Fruit fly (Drosophila melanogaster) whole organism, prepupa: Measurements from ENCODE around the gene pod1.

ENCODE experiments used
- CG11294 ChIP-seq: fragments of 200-800 bp; sonication (Bioruptor generic); IDR thresholded peaks from 2 replicates; pipeline ENCODE4 v1.3.6; 2022; ENCODE audit warnings: missing biosample characterization, missing genetic modification characterization
- CG11762 ChIP-seq: fragments of 200-800 bp; sonication (Bioruptor generic); optimal IDR thresholded peaks from 3 replicates; lab custom pipeline; 2016; ENCODE audit warnings: missing biosample characterization, missing genetic modification characterization; ENCODE audit not compliant: insufficient read depth
- CG11902 ChIP-seq: fragments of 200-800 bp; sonication (Bioruptor generic); optimal IDR thresholded peaks from 3 replicates; lab custom pipeline; 2016; ENCODE audit warnings: missing biosample characterization, missing genetic modification characterization
- CG15336 ChIP-seq: fragments of 200-800 bp; sonication (Bioruptor generic); IDR thresholded peaks from 2 replicates; pipeline ENCODE4 v1.3.6; 2022; ENCODE audit warnings: missing biosample characterization, missing genetic modification characterization
- CG1621 ChIP-seq: fragments of 200-800 bp; sonication (Bioruptor generic); optimal IDR thresholded peaks from 3 replicates; lab custom pipeline; 2018; ENCODE audit warnings: missing biosample characterization, mild to moderate bottlenecking, missing genetic modification characterization
- CG16779 ChIP-seq: fragments of 200-800 bp; sonication (Bioruptor generic); optimal IDR thresholded peaks from 3 replicates; lab custom pipeline; 2017; ENCODE audit warnings: missing biosample characterization, mild to moderate bottlenecking, missing genetic modification characterization
- CG3032 ChIP-seq: fragments of 200-800 bp; optimal IDR thresholded peaks from 2 replicates; lab custom pipeline; 2019; ENCODE audit warnings: missing biosample characterization, mild to moderate bottlenecking, missing genetic modification characterization, moderate library complexity
- CG31627 ChIP-seq: fragments of 200-800 bp; sonication (Bioruptor generic); optimal IDR thresholded peaks from 3 replicates; lab custom pipeline; 2016; ENCODE audit warnings: missing biosample characterization, missing genetic modification characterization
- CG32006 ChIP-seq: fragments of 200-800 bp; sonication (Bioruptor generic); optimal IDR thresholded peaks from 3 replicates; lab custom pipeline; 2017; ENCODE audit warnings: missing biosample characterization, mild to moderate bottlenecking, missing genetic modification characterization
- CG34406 ChIP-seq: fragments of 200-800 bp; sonication (Bioruptor generic); optimal IDR thresholded peaks from 3 replicates; lab custom pipeline; 2016; ENCODE audit warnings: missing biosample characterization, missing genetic modification characterization
- CG3919 ChIP-seq: fragments of 200-800 bp; sonication (Bioruptor generic); optimal IDR thresholded peaks from 3 replicates; lab custom pipeline; 2016; ENCODE audit warnings: missing biosample characterization, missing genetic modification characterization
- CG6163 ChIP-seq: fragments of 200-800 bp; sonication (Bioruptor generic); IDR thresholded peaks from 3 replicates; pipeline ENCODE4 v1.3.6; 2022; ENCODE audit warnings: missing biosample characterization, missing genetic modification characterization
- CG6276 ChIP-seq: fragments of 200-800 bp; sonication (Bioruptor generic); optimal IDR thresholded peaks from 2 replicates; lab custom pipeline; 2017; ENCODE audit warnings: missing biosample characterization, mild to moderate bottlenecking, missing genetic modification characterization
- CG6792 ChIP-seq: fragments of 200-800 bp; sonication (Bioruptor generic); optimal IDR thresholded peaks from 3 replicates; lab custom pipeline; 2016; ENCODE audit warnings: missing biosample characterization, missing genetic modification characterization
- CG6808 ChIP-seq: fragments of 200-800 bp; sonication (Bioruptor generic); optimal IDR thresholded peaks from 3 replicates; lab custom pipeline; 2017; ENCODE audit warnings: missing biosample characterization, missing genetic modification characterization, mild to moderate bottlenecking, moderate library complexity, missing genetic modification reagents
- CG8119 ChIP-seq: fragments of 200-800 bp; sonication (Bioruptor generic); IDR thresholded peaks from 3 replicates; pipeline ENCODE4 v1.3.6; 2022; ENCODE audit warnings: missing biosample characterization, missing genetic modification characterization
- CG8319 ChIP-seq: fragments of 200-800 bp; sonication (Bioruptor generic); optimal IDR thresholded peaks from 3 replicates; lab custom pipeline; 2016; ENCODE audit warnings: missing biosample characterization, missing genetic modification characterization
- CG8632 ChIP-seq: fragments of 200-800 bp; sonication (Bioruptor generic); optimal IDR thresholded peaks from 3 replicates; lab custom pipeline; 2016; ENCODE audit warnings: missing biosample characterization, missing genetic modification characterization
- CG9139 ChIP-seq: fragments of 200-800 bp; sonication (Bioruptor generic); optimal IDR thresholded peaks from 3 replicates; lab custom pipeline; 2017; ENCODE audit warnings: missing biosample characterization, mild to moderate bottlenecking, missing genetic modification characterization
- Eip75B ChIP-seq: fragments of 200-800 bp; sonication (Bioruptor generic); optimal IDR thresholded peaks from 3 replicates; lab custom pipeline; 2016; ENCODE audit warnings: missing biosample characterization, missing genetic modification characterization
- Eip78C ChIP-seq: fragments of 200-800 bp; sonication (Bioruptor generic); peaks from one replicate; lab custom pipeline; 2016; ENCODE audit warnings: missing biosample characterization, missing genetic modification characterization
- Eip93F ChIP-seq: fragments of 200-800 bp; sonication (Bioruptor generic); optimal IDR thresholded peaks from 2 replicates; lab custom pipeline; 2016; ENCODE audit warnings: missing biosample characterization, mild to moderate bottlenecking, missing genetic modification characterization
- Ets21C ChIP-seq: fragments of 200-800 bp; sonication (Bioruptor generic); optimal IDR thresholded peaks from 3 replicates; lab custom pipeline; 2016; ENCODE audit warnings: missing biosample characterization, missing genetic modification characterization
- Ets96B ChIP-seq: fragments of 200-800 bp; optimal IDR thresholded peaks from 2 replicates; lab custom pipeline; 2019; ENCODE audit warnings: missing biosample characterization, mild to moderate bottlenecking, missing genetic modification characterization, moderate library complexity
- Gug ChIP-seq: fragments of 200-800 bp; sonication (Bioruptor generic); IDR thresholded peaks from 2 replicates; pipeline ENCODE4 v1.3.6; 2022; ENCODE audit warnings: missing biosample characterization, missing genetic modification characterization
- Hr38 ChIP-seq: sonication (Bioruptor generic); optimal IDR thresholded peaks from 2 replicates; lab custom pipeline; 2016; ENCODE audit warnings: missing biosample characterization, missing genetic modification characterization
- Hr39 ChIP-seq: fragments of 200-800 bp; sonication (Bioruptor generic); optimal IDR thresholded peaks from 2 replicates; lab custom pipeline; 2016; ENCODE audit warnings: missing biosample characterization, missing genetic modification characterization
- Hr4 ChIP-seq: fragments of 200-800 bp; sonication (Bioruptor generic); optimal IDR thresholded peaks from 3 replicates; lab custom pipeline; 2016; ENCODE audit warnings: missing biosample characterization, missing genetic modification characterization
- Met ChIP-seq: fragments of 200-800 bp; sonication (Bioruptor generic); optimal IDR thresholded peaks from 3 replicates; lab custom pipeline; 2016; ENCODE audit warnings: missing biosample characterization, missing genetic modification characterization
- OdsH ChIP-seq: fragments of 200-800 bp; sonication (Bioruptor generic); optimal IDR thresholded peaks from 3 replicates; lab custom pipeline; 2016; ENCODE audit warnings: missing biosample characterization, missing genetic modification characterization
- Smox ChIP-seq: fragments of 200-800 bp; sonication (Bioruptor generic); optimal IDR thresholded peaks from 3 replicates; lab custom pipeline; 2016; ENCODE audit warnings: missing biosample characterization, missing genetic modification characterization
- Sox102F ChIP-seq: fragments of 200-800 bp; sonication (Bioruptor generic); optimal IDR thresholded peaks from 2 replicates; lab custom pipeline; 2016; ENCODE audit warnings: missing biosample characterization, mild to moderate bottlenecking, missing genetic modification characterization
- Sox14 ChIP-seq: fragments of 200-800 bp; sonication (Bioruptor generic); optimal IDR thresholded peaks from 3 replicates; lab custom pipeline; 2016; ENCODE audit warnings: missing biosample characterization, missing genetic modification characterization
- Sox15 ChIP-seq: fragments of 200-800 bp; sonication (Bioruptor generic); optimal IDR thresholded peaks from 3 replicates; lab custom pipeline; 2016; ENCODE audit warnings: missing biosample characterization, missing genetic modification characterization
- achi ChIP-seq: fragments of 200-800 bp; sonication (Bioruptor generic); optimal IDR thresholded peaks from 3 replicates; lab custom pipeline; 2016; ENCODE audit warnings: missing biosample characterization, missing genetic modification characterization
- cyc ChIP-seq: fragments of 200-800 bp; sonication (Bioruptor generic); optimal IDR thresholded peaks from 3 replicates; lab custom pipeline; 2016; ENCODE audit warnings: missing biosample characterization, missing genetic modification characterization
- dac ChIP-seq: fragments of 200-800 bp; sonication (Bioruptor generic); optimal IDR thresholded peaks from 2 replicates; lab custom pipeline; 2017; ENCODE audit warnings: missing biosample characterization, mild to moderate bottlenecking, missing genetic modification characterization
- dsx ChIP-seq: fragments of 200-800 bp; optimal IDR thresholded peaks from 3 replicates; lab custom pipeline; 2019; ENCODE audit warnings: missing biosample characterization, mild to moderate bottlenecking, missing genetic modification characterization, moderate library complexity; ENCODE audit not compliant: poor library complexity, severe bottlenecking
- eg ChIP-seq: fragments of 200-800 bp; sonication (Bioruptor generic); IDR thresholded peaks from 3 replicates; pipeline ENCODE4 v1.3.6; 2022; ENCODE audit warnings: missing biosample characterization, missing genetic modification characterization
- esn ChIP-seq: fragments of 200-800 bp; sonication (Bioruptor generic); optimal IDR thresholded peaks from 2 replicates; lab custom pipeline; 2016; ENCODE audit warnings: missing biosample characterization, mild to moderate bottlenecking, missing genetic modification characterization, moderate library complexity
- fd59A ChIP-seq: fragments of 200-800 bp; sonication (Bioruptor generic); optimal IDR thresholded peaks from 2 replicates; lab custom pipeline; 2017; ENCODE audit warnings: missing biosample characterization, mild to moderate bottlenecking, missing genetic modification characterization, missing genetic modification reagents
- fkh ChIP-seq: fragments of 200-800 bp; sonication (Bioruptor generic); optimal IDR thresholded peaks from 3 replicates; lab custom pipeline; 2017; ENCODE audit warnings: missing biosample characterization, mild to moderate bottlenecking, missing genetic modification characterization, moderate library complexity
- lz ChIP-seq: fragments of 200-800 bp; sonication (Bioruptor generic); optimal IDR thresholded peaks from 3 replicates; lab custom pipeline; 2016; ENCODE audit warnings: missing biosample characterization, missing genetic modification characterization
- net ChIP-seq: fragments of 200-800 bp; sonication (Bioruptor generic); optimal IDR thresholded peaks from 3 replicates; lab custom pipeline; 2016; ENCODE audit warnings: missing biosample characterization, missing genetic modification characterization
- pdm3 ChIP-seq: fragments of 200-800 bp; sonication (Bioruptor generic); optimal IDR thresholded peaks from 3 replicates; lab custom pipeline; 2016; ENCODE audit warnings: missing biosample characterization, missing genetic modification characterization
- salr ChIP-seq, 2 experiments: fragments of 200-800 bp; sonication (Bioruptor generic); optimal IDR thresholded peaks; 3 replicates each; lab custom pipeline; 2016 to 2018; ENCODE audit warnings: missing biosample characterization in 2 of 2, missing genetic modification characterization in 2 of 2, mild to moderate bottlenecking in 1 of 2
- spab ChIP-seq: fragments of 200-800 bp; sonication (Bioruptor generic); optimal IDR thresholded peaks from 2 replicates; lab custom pipeline; 2017; ENCODE audit warnings: missing biosample characterization, mild to moderate bottlenecking, missing genetic modification characterization, missing genetic modification reagents
- ss ChIP-seq, 2 experiments: fragments of 200-800 bp; sonication (Bioruptor generic); optimal IDR thresholded peaks; 2 replicates in 1 of 2; 3 replicates in 1 of 2; lab custom pipeline; 2017 to 2018; ENCODE audit warnings: mild to moderate bottlenecking in 2 of 2, missing biosample characterization in 2 of 2, missing genetic modification characterization in 2 of 2, moderate library complexity in 1 of 2
- topi ChIP-seq: fragments of 200-800 bp; sonication (Bioruptor generic); optimal IDR thresholded peaks from 3 replicates; lab custom pipeline; 2016; ENCODE audit warnings: missing biosample characterization, missing genetic modification characterization
- vri ChIP-seq: fragments of 200-800 bp; sonication (Bioruptor generic); optimal IDR thresholded peaks from 3 replicates; lab custom pipeline; 2016; ENCODE audit warnings: missing biosample characterization, mild to moderate bottlenecking, missing genetic modification characterization

The pod1 gene

dm6 chrX:6804485-6805295 lies 1.2 kb downstream of the pod1 start:
- TF ChIP-seq topi, result peak; percentile 93
- TF ChIP-seq CG1621 (tag; lab: Kevin White, UChicago), result peak; percentile 75
- peak; percentile 93 for TF ChIP-seq Ets21C (GFP tag; lab: Kevin White, UChicago)
- peak; percentile 80 for TF ChIP-seq CG16779
- TF ChIP-seq net (GFP tag; lab: Kevin White, UChicago), result peak; percentile 94
- TF ChIP-seq Hr38, result peak; percentile 78
- TF ChIP-seq CG31627 (GFP tag; lab: Kevin White, UChicago), result peak; percentile 96
- TF ChIP-seq CG34406, result peak; percentile 88
- peak; percentile 92 for TF ChIP-seq CG6792
- peak; percentile 87 for TF ChIP-seq dac
- TF ChIP-seq spab, result no peak
- peak; percentile 85 for TF ChIP-seq Eip93F (GFP tag; lab: Kevin White, UChicago)
- TF ChIP-seq Gug (GFP tag; lab: Robert Waterston, UW), result peak; percentile 91
- TF ChIP-seq salr (GFP tag; optimal IDR thresholded peaks at IDR 0.05; lab: Kevin White, UChicago), result peak; percentile 73 to 83
- peak; percentile 79 for TF ChIP-seq dsx (GFP tag; lab: Kevin White, UChicago)
- peak; percentile 94 for TF ChIP-seq CG11294
- peak; percentile 95 for TF ChIP-seq Sox102F (GFP tag; lab: Kevin White, UChicago)
- TF ChIP-seq CG6163 (GFP tag; lab: Robert Waterston, UW), result peak; percentile 97
- no peak for TF ChIP-seq fkh (GFP tag; lab: Kevin White, UChicago)
- peak; percentile 95 for TF ChIP-seq Hr4 (GFP tag; lab: Kevin White, UChicago)
- TF ChIP-seq OdsH (GFP tag; lab: Kevin White, UChicago), result peak; percentile 95
- TF ChIP-seq CG11902 (GFP tag; lab: Kevin White, UChicago), result peak; percentile 76
- peak; percentile 97 for TF ChIP-seq CG15336 (GFP tag; lab: Robert Waterston, UW)
- peak; percentile 98 for TF ChIP-seq eg
- TF ChIP-seq Sox14 (GFP tag; lab: Kevin White, UChicago), result peak; percentile 95
- peak; percentile 93 for TF ChIP-seq CG3919 (GFP tag; lab: Kevin White, UChicago)
- TF ChIP-seq Ets96B (tag; lab: Kevin White, UChicago), result peak; percentile 78
- TF ChIP-seq ss (GFP tag; optimal IDR thresholded peaks at IDR 0.05; lab: Kevin White, UChicago), result peak; percentile 67 to 75
- TF ChIP-seq vri (GFP tag; lab: Kevin White, UChicago), result peak; percentile 93
- TF ChIP-seq CG8119 (GFP tag; lab: Robert Waterston, UW), result peak; percentile 98
- TF ChIP-seq Met (GFP tag; lab: Kevin White, UChicago), result peak; percentile 95
- peak; percentile 94 for TF ChIP-seq cyc (GFP tag; lab: Kevin White, UChicago)
- peak; percentile 61 for TF ChIP-seq CG6808 (GFP tag; lab: Kevin White, UChicago)
- TF ChIP-seq lz (GFP tag; lab: Kevin White, UChicago), result peak; percentile 94
- peak; percentile 83 for TF ChIP-seq CG8319 (GFP tag; lab: Kevin White, UChicago)
- peak; percentile 92 for TF ChIP-seq CG8632 (GFP tag; lab: Kevin White, UChicago)
- peak; percentile 91 for TF ChIP-seq achi (GFP tag; lab: Kevin White, UChicago)
- peak; percentile 94 for TF ChIP-seq Smox (GFP tag; lab: Kevin White, UChicago)
- TF ChIP-seq fd59A, result peak; percentile 72
- TF ChIP-seq CG9139, result no peak
- TF ChIP-seq Eip78C, result peak; percentile 98
- peak; percentile 71 for TF ChIP-seq CG11762 (GFP tag; lab: Kevin White, UChicago)
- peak; percentile 65 for TF ChIP-seq CG3032 (tag; lab: Kevin White, UChicago)
- TF ChIP-seq pdm3 (GFP tag; lab: Kevin White, UChicago), result peak; percentile 96
- TF ChIP-seq CG6276 (GFP tag; lab: Kevin White, UChicago), result peak; percentile 92
- TF ChIP-seq Hr39 (GFP tag; lab: Kevin White, UChicago), result peak; percentile 96
- TF ChIP-seq CG32006, result peak; percentile 95
- peak; percentile 88 for TF ChIP-seq Eip75B (GFP tag; lab: Kevin White, UChicago)
- TF ChIP-seq esn, result peak; percentile 95
- peak; percentile 87 for TF ChIP-seq Sox15 (GFP tag; lab: Kevin White, UChicago)
